Worm (Caenorhabditis elegans) whole organism, L3 larva: Measurements from ENCODE around the gene K06A4.7.

ENCODE experiments used
- R02D3.7 ChIP-seq: fragments of 150-350 bp; optimal IDR thresholded peaks from 2 replicates; lab custom pipeline; 2014; ENCODE audit warnings: missing biosample characterization, missing genetic modification characterization
- ZK546.5 ChIP-seq: sonication (generic microtip); optimal IDR thresholded peaks from 2 replicates; lab custom pipeline; 2017; ENCODE audit warnings: missing biosample characterization, missing genetic modification characterization
- aly-2 ChIP-seq: fragments of 150-350 bp; optimal IDR thresholded peaks from 2 replicates; lab custom pipeline; 2014; ENCODE audit warnings: missing biosample characterization, missing genetic modification characterization
- ama-1 ChIP-seq: fragments of 150-350 bp; optimal IDR thresholded peaks from 2 replicates; lab custom pipeline; 2018
- ceh-82 ChIP-seq: fragments of 150-350 bp; optimal IDR thresholded peaks from 2 replicates; lab custom pipeline; 2014; ENCODE audit warnings: missing biosample characterization, missing genetic modification characterization
- daf-12 ChIP-seq: fragments of 150-350 bp; optimal IDR thresholded peaks from 2 replicates; lab custom pipeline; 2014; ENCODE audit warnings: missing biosample characterization, missing genetic modification reagents, missing genetic modification characterization
- egl-27 ChIP-seq: sonication (generic microtip); optimal IDR thresholded peaks from 4 replicates; lab custom pipeline; 2017; ENCODE audit warnings: missing biosample characterization, missing genetic modification reagents, missing genetic modification characterization
- egl-5 ChIP-seq: fragments of 150-350 bp; optimal IDR thresholded peaks from 2 replicates; lab custom pipeline; 2017; ENCODE audit warnings: missing biosample characterization, missing genetic modification reagents, missing genetic modification characterization, inconsistent platforms
- elt-1 ChIP-seq: fragments of 150-350 bp; optimal IDR thresholded peaks from 2 replicates; lab custom pipeline; 2014; ENCODE audit warnings: missing biosample characterization, missing genetic modification characterization
- elt-2 ChIP-seq: sonication (generic microtip); optimal IDR thresholded peaks from 2 replicates; lab custom pipeline; 2016; ENCODE audit warnings: missing genetic modification reagents, mild to moderate bottlenecking, missing genetic modification characterization, missing compliant biosample characterization
- eor-1 ChIP-seq, 2 experiments: fragments of 150-350 bp; optimal IDR thresholded peaks; 2 replicates each; lab custom pipeline; 2014 to 2018; ENCODE audit warnings: missing biosample characterization in 2 of 2, missing genetic modification characterization in 2 of 2
- fkh-10 ChIP-seq: sonication (generic microtip); optimal IDR thresholded peaks from 2 replicates; lab custom pipeline; 2017; ENCODE audit warnings: missing biosample characterization, missing genetic modification reagents, missing genetic modification characterization
- fos-1 ChIP-seq: fragments of 150-350 bp; optimal IDR thresholded peaks from 2 replicates; lab custom pipeline; 2014; ENCODE audit warnings: missing biosample characterization, missing genetic modification characterization
- jun-1 ChIP-seq: fragments of 150-350 bp; optimal IDR thresholded peaks from 2 replicates; lab custom pipeline; 2014; ENCODE audit warnings: missing biosample characterization, missing genetic modification reagents, missing genetic modification characterization
- mml-1 ChIP-seq: fragments of 150-350 bp; sonication (generic microtip); optimal IDR thresholded peaks from 3 replicates; lab custom pipeline; 2014; ENCODE audit warnings: missing biosample characterization, missing genetic modification characterization
- nfya-1 ChIP-seq: sonication (generic microtip); optimal IDR thresholded peaks from 2 replicates; lab custom pipeline; 2017; ENCODE audit warnings: missing genetic modification characterization, mild to moderate bottlenecking, missing compliant biosample characterization, antibody characterized with exemption, moderate library complexity; ENCODE audit not compliant: insufficient read depth
- nhr-237 ChIP-seq: fragments of 150-350 bp; optimal IDR thresholded peaks from 2 replicates; lab custom pipeline; 2014; ENCODE audit warnings: missing biosample characterization, missing genetic modification characterization
- nhr-25 ChIP-seq: sonication (generic microtip); optimal IDR thresholded peaks from 2 replicates; lab custom pipeline; 2017; ENCODE audit warnings: missing biosample characterization, missing genetic modification characterization
- nhr-28 ChIP-seq: fragments of 150-350 bp; optimal IDR thresholded peaks from 2 replicates; lab custom pipeline; 2014; ENCODE audit warnings: missing biosample characterization, missing genetic modification characterization
- nhr-67 ChIP-seq: fragments of 150-350 bp; optimal IDR thresholded peaks from 2 replicates; lab custom pipeline; 2014; ENCODE audit warnings: missing biosample characterization, missing genetic modification characterization
- nhr-76 ChIP-seq: fragments of 150-350 bp; sonication (generic microtip); optimal IDR thresholded peaks from 5 replicates; lab custom pipeline; 2014; ENCODE audit warnings: missing biosample characterization, missing genetic modification characterization
- nhr-77 ChIP-seq: fragments of 150-350 bp; optimal IDR thresholded peaks from 2 replicates; lab custom pipeline; 2014; ENCODE audit warnings: missing biosample characterization, missing genetic modification characterization
- pha-4 ChIP-seq: fragments of 150-350 bp; optimal IDR thresholded peaks from 2 replicates; lab custom pipeline; 2014; ENCODE audit warnings: missing biosample characterization, missing genetic modification reagents, missing genetic modification characterization
- pqm-1 ChIP-seq: fragments of 150-350 bp; optimal IDR thresholded peaks from 2 replicates; lab custom pipeline; 2017; ENCODE audit warnings: missing biosample characterization, missing genetic modification characterization, inconsistent platforms
- sea-2 ChIP-seq: fragments of 150-350 bp; sonication (generic microtip); optimal IDR thresholded peaks from 4 replicates; lab custom pipeline; 2014; ENCODE audit warnings: missing biosample characterization, missing genetic modification reagents, missing genetic modification characterization
- skn-1 ChIP-seq: fragments of 150-350 bp; optimal IDR thresholded peaks from 2 replicates; lab custom pipeline; 2014; ENCODE audit warnings: missing biosample characterization, missing genetic modification characterization
- unc-39 ChIP-seq: sonication (generic microtip); optimal IDR thresholded peaks from 4 replicates; lab custom pipeline; 2017; ENCODE audit warnings: missing biosample characterization, missing genetic modification characterization
- unc-62 ChIP-seq: fragments of 150-350 bp; sonication (generic microtip); optimal IDR thresholded peaks from 4 replicates; lab custom pipeline; 2014; ENCODE audit warnings: missing biosample characterization, missing genetic modification reagents, missing genetic modification characterization

K06A4.7 gene

DNA sequence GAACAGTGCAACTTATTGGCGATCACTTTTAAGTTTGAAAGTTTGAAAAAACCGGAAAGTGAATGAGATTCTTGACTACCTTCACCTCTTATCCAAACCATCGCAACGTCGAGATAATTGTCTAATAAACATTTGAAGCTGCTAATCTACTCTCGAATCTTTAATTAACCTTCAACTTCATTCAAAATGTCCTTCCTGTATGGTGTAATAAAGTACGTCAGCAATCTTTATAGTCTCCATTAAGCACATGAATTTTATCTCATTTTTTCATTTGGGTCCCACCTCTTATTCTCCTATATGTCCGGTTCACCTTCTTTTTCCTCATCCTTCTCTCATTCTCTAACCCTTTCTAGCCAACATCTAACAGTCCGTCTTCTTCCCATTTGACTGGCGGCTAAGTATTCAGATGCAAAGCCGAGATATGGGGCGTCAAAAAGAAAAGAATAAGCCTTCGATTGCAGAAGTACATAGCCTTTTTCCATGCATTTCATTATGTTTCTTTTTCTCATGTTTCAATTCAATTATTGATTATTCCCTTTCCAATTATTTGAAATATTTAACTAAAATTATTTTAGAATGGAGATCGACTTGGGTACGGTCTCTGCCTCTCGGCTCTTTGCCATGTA, 9.6 kb upstream of the K06A4.7 start, which contains the start of gene swt-5:
swt-5 (plus strand) TSS at position 576 of the 626 bp plus-strand sequence.
- peak; percentile 91 for TF ChIP-seq elt-1 (tag; lab: Kevin White, UChicago)
- peak; percentile 65 for TF ChIP-seq nhr-25 (tag; lab: Kevin White, UChicago)
- TF ChIP-seq skn-1: no peak

DNA sequence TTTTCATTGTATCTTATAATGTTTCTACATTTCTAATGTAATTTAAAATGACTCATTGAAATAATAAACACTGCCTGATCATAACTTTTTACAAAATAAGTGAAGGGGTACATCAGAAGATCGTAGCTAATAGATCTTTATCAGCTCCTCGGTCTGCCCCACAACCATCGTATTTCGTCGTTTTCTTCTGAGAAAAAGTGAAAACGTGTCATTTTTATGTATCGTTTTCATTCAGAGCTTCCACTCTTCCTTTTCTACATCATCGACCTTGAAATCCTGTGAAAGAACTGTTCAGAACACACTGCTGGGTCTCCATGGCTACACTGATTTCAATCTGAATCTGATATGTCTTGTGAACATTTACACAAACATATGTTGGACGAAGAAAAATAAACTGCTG, 8.0 kb upstream of the K06A4.7 start:
- TF ChIP-seq fos-1 (tag; lab: Kevin White, UChicago) (no peak), nhr-25 (tag; lab: Kevin White, UChicago) (peak; percentile 59), elt-1 (tag; lab: Kevin White, UChicago) (peak; percentile 62)

DNA sequence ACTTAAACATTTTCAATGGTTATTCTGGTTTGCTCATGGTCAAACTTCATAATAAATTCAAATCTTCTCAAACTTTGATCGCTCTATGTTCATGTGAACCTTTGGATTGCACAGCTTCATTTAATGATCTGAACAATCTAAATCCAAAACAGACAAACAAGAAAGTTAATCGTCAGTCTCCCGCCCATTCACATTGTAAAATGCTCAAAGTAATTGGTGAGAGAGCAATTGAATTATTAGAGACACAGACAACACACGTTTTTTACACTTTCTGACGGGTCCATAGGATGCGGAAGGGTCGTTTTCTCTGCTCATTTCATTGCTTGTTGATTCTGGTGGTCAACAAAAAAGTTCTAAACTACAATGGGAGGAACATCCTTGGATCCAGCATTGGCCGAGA, 5.5 kb upstream of the K06A4.7 start, which contains the start of gene gsnl-1:
gsnl-1 (plus strand) TSS at position 301 of the 400 bp plus-strand sequence.
- TF ChIP-seq ZK546.5 (tag; lab: Kevin White, UChicago): no peak
- TF ChIP-seq eor-1 (tag; optimal IDR thresholded peaks at IDR 0.05; lab: Kevin White, UChicago): no peak
- peak; percentile 13 for TF ChIP-seq egl-5

- TF ChIP-seq elt-2: peak; percentile 69
- TF ChIP-seq nhr-77: no peak
- no peak for TF ChIP-seq ama-1 (lab: Kevin White, UChicago)
- TF ChIP-seq ceh-82 (tag; lab: Kevin White, UChicago): no peak
- peak; percentile 75 for TF ChIP-seq pqm-1 (tag; lab: Kevin White, UChicago)
- no peak for TF ChIP-seq aly-2 (tag; lab: Kevin White, UChicago)
- TF ChIP-seq ZK546.5 (tag; lab: Kevin White, UChicago): no peak
- TF ChIP-seq nhr-67: no peak
- no peak for TF ChIP-seq sea-2 (GFP tag; lab: Kevin White, UChicago)
Measured at ce11 chrV:9492460-9492859, 1.2 kb upstream of the K06A4.7 start.

- TF ChIP-seq nhr-77 (no peak), elt-2 (peak; percentile 72), mml-1 (tag; lab: Kevin White, UChicago) (no peak), ceh-82 (tag; lab: Kevin White, UChicago) (no peak), jun-1 (tag; lab: Kevin White, UChicago) (peak; percentile 6), ama-1 (lab: Kevin White, UChicago) (no peak), skn-1 (no peak), fos-1 (tag; lab: Kevin White, UChicago) (no peak)
Measured at ce11 chrV:9489411-9489810, 1.9 kb downstream of the K06A4.7 start, which contains the start of gene K06A4.10. TSS of gene K06A4.10 (minus strand) at chrV:9489800.

DNA sequence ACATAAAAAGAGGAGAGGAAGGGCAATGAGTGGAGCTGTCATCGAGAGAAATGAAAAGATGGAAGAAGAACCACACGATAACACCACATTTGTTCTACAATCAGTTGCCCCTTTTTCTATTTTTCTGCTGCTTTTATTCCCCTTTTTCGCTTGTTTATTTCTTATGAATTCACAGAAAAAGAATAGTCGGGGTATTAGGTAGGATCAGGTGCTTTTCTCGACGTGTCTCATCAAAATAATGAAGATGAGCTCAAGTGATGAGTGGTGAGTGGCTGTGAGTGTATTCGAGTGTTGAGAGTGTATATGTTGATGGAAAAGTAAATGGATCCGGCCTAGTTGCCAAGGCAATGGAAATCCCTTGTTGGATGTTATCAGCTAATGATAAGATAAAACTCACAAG, 5.8 kb downstream of the K06A4.7 start:
- TF ChIP-seq daf-12 (tag; lab: Kevin White, UChicago) (no peak), eor-1 (tag; optimal IDR thresholded peaks at IDR 0.05; lab: Kevin White, UChicago) (no peak), fos-1 (tag; lab: Kevin White, UChicago) (no peak), nhr-77 (no peak), nhr-76 (tag; lab: Kevin White, UChicago) (no peak), elt-1 (tag; lab: Kevin White, UChicago) (no peak), pha-4 (no peak), nfya-1 (tag; lab: Kevin White, UChicago) (no peak), nhr-237 (no peak), ZK546.5 (tag; lab: Kevin White, UChicago) (no peak), nhr-28 (tag; lab: Kevin White, UChicago) (no peak), unc-39 (tag; lab: Kevin White, UChicago) (no peak), jun-1 (tag; lab: Kevin White, UChicago) (no peak), ama-1 (lab: Kevin White, UChicago) (no peak), nhr-25 (tag; lab: Kevin White, UChicago) (no peak), R02D3.7 (tag; lab: Kevin White, UChicago) (no peak), ceh-82 (tag; lab: Kevin White, UChicago) (no peak), egl-27 (no peak), elt-2 (no peak)
- TF ChIP-seq, all 47 proteins: peak for 0

ce11 chrV:9483738-9484256, 7.5 kb downstream of the K06A4.7 start, which contains the start of gene K06A4.2:
TSS of gene K06A4.2 (plus strand) at chrV:9484206.
- TF ChIP-seq fkh-10 (GFP tag; lab: Kevin White, UChicago) (peak; percentile 86), unc-62 (GFP tag; lab: Kevin White, UChicago) (no peak)
